Worm (Caenorhabditis elegans): ENCODE measurements around the gene F21D5.5.

ce11 chrIV:8754727-8755126, 15.5 kb upstream of the F21D5.5 start, which contains the start of gene elli-1:
- TF ChIP-seq him-1 (tag; optimal IDR thresholded peaks at IDR 0.05): no peak
- TF ChIP-seq dao-5 (tag; optimal IDR thresholded peaks at IDR 0.05): no peak

Data from whole organism, L4/young adult.